Worm (Caenorhabditis elegans): ENCODE data around the gene slt-1.

The slt-1 gene

DNA sequence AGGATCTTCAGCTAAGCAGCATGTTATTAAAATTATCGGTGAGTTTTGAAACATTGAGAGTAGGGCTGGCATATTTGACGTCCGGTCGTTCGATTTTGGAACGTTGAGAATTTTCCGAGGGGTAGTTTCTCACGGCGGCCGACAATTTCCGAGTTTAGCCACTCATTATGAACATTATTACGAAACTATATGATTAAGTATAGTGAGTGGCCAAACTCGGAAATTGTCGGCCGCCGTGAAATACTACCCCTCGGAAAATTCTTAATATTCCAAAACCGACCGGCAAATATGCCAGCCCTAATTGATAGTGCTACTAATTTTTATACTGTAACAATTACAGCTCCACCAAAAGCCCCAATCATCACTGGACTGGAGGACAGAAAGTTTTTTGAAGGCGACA, 16.7 kb upstream of the slt-1 start:
- no peak for TF ChIP-seq unc-62 (GFP tag; optimal IDR thresholded peaks at IDR 0.05)

DNA sequence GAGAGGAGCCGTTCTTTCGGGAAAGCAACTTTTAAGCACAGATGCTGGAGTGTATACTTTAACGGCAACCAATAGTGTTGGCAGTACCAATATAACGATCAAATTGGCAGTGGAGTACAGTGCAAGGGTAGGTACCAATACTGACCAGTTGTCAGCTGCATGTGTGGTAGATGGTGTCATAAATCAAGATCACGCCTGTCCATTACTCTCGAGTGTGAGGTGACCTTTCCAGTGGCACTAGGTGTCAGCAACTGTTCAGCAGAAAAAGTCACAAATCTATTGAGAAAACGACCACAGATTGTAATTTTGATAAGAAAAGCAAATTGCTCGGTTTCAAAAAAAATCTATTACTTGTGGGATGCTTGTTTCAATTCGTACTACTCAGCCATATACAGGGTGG, 14.7 kb upstream of the slt-1 start:
- TF ChIP-seq unc-62 (GFP tag; optimal IDR thresholded peaks at IDR 0.05) = peak; percentile 76
- TF ChIP-seq nhr-2 (tag; optimal IDR thresholded peaks at IDR 0.05) = peak; percentile 16
- TF ChIP-seq hlh-1 (tag; optimal IDR thresholded peaks at IDR 0.05) = peak; percentile 89
- TF ChIP-seq nhr-76 (tag; optimal IDR thresholded peaks at IDR 0.05) = no peak
- TF ChIP-seq snpc-4 (tag; optimal IDR thresholded peaks at IDR 0.05) = no peak
- no peak for TF ChIP-seq mep-1 (tag; optimal IDR thresholded peaks at IDR 0.05)
- TF ChIP-seq ham-2 (GFP tag; optimal IDR thresholded peaks at IDR 0.05) = no peak
- no peak for TF ChIP-seq ztf-11 (tag; optimal IDR thresholded peaks at IDR 0.05)
- no peak for TF ChIP-seq nhr-12 (tag; optimal IDR thresholded peaks at IDR 0.05)
- no peak for TF ChIP-seq blmp-1 (tag; optimal IDR thresholded peaks at IDR 0.05)

DNA sequence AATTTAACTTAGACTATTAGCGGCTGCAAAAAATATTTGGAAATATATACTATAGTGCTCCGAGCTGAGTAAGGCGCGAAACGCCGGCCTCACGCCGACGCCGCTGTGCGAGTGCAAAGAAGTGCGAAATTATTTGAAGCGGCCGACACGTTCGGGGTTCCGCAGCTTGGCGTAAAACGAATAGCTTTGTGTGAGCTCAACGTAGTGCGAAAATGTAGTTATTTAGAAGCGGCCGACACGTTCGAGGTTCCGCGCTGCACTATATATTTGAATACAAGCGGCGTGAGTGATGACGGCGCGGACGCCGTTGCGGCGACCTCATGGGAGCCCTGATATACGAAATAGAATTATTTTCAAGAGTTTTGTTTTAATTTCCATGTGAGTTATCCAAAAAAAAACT, 12.2 kb upstream of the slt-1 start:
- TF ChIP-seq mls-2 (tag; optimal IDR thresholded peaks at IDR 0.05) (no peak), drap-1 (GFP tag; optimal IDR thresholded peaks at IDR 0.05) (no peak), ceh-83 (GFP tag; optimal IDR thresholded peaks at IDR 0.05) (no peak)

DNA sequence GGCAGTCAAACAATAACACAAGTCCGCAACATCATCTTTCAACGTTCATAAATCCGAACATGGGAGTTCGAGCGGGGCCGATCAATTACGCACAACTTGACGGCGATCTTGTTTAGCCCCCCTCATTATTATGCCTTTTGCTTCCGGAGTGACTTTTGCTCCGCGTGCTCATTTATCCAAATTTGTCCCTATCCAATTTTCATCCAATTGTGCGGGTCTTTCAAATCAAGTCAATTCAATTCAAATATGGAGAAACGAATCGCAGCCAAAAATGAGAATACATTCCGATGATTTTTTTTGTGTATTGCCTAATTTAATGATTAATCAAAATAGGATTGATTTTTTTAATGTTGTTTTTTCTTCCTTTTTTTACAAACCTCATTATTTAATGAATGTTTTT, 11.7 kb upstream of the slt-1 start:
- TF ChIP-seq nhr-12 (tag; optimal IDR thresholded peaks at IDR 0.05) (no peak), tbx-8 (GFP tag; optimal IDR thresholded peaks at IDR 0.05) (no peak), lsy-2 (tag; optimal IDR thresholded peaks at IDR 0.05) (no peak), hlh-1 (tag; optimal IDR thresholded peaks at IDR 0.05) (no peak), ces-1 (GFP tag; optimal IDR thresholded peaks at IDR 0.05) (peak; percentile 89), bed-3 (GFP tag; optimal IDR thresholded peaks at IDR 0.05) (no peak), ceh-43 (GFP tag; optimal IDR thresholded peaks at IDR 0.05) (no peak), nhr-76 (tag; optimal IDR thresholded peaks at IDR 0.05) (no peak), ceh-83 (GFP tag; optimal IDR thresholded peaks at IDR 0.05) (no peak)

DNA sequence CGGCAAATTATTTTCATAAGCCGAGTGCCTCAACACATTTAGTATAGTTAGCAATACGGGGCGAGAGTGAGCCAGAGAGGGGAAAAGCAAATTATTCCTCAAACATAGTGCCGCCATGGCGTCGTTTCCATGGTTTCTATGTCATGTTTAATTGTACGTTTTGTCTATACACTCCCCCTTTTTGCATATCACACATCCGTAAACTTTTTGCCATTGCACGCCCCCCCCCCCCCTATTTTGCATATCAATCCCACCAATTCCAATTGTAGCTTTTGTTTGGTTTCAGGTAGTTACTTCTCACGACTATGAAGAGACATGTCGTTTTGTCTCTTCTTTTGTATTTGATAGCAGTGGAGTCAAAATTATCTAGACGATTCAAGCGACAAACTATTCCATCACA, 10.1 kb upstream of the slt-1 start, which contains the start of gene C26G2.2:
C26G2.2 (plus strand) TSS at position 301 of the 400 bp plus-strand sequence.
- no peak for TF ChIP-seq lsy-2 (tag; optimal IDR thresholded peaks at IDR 0.05)
- no peak for TF ChIP-seq ceh-43 (GFP tag; optimal IDR thresholded peaks at IDR 0.05)
- no peak for TF ChIP-seq ceh-39 (tag; optimal IDR thresholded peaks at IDR 0.05)
- TF ChIP-seq snpc-4 (tag; optimal IDR thresholded peaks at IDR 0.05) = no peak
- TF ChIP-seq nhr-76 (tag; optimal IDR thresholded peaks at IDR 0.05) = no peak
- no peak for TF ChIP-seq nhr-12 (tag; optimal IDR thresholded peaks at IDR 0.05)
- TF ChIP-seq unc-39 (tag; optimal IDR thresholded peaks at IDR 0.05) = no peak
- no peak for TF ChIP-seq ztf-11 (tag; optimal IDR thresholded peaks at IDR 0.05)
- TF ChIP-seq unc-120 (tag; optimal IDR thresholded peaks at IDR 0.05; ENCODE audit: poor library complexity, severe bottlenecking) = no peak
- TF ChIP-seq ceh-83 (GFP tag; optimal IDR thresholded peaks at IDR 0.05) = no peak
- no peak for TF ChIP-seq blmp-1 (tag; optimal IDR thresholded peaks at IDR 0.05)
- no peak for TF ChIP-seq unc-62 (GFP tag; optimal IDR thresholded peaks at IDR 0.05)
- TF ChIP-seq flh-1 (GFP tag; optimal IDR thresholded peaks at IDR 0.05) = no peak
- no peak for TF ChIP-seq tbx-8 (GFP tag; optimal IDR thresholded peaks at IDR 0.05)

DNA sequence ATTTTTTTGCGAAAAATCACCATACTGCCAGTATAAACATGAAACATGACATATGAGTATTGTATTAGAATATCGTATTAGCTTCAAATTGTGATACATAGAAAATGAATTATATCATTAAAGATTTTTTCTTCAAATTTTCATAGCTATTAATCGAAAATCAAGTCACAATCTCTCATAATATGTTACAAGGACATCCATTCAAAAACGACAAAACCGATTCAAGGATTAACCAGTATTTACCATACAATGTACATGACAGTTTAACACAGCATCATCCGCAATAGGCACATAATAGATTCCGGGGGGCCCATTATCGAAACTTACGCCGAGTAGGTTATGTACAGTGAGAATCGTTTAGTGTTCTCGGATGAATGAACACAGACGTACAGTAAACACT, 2.8 kb upstream of the slt-1 start:
- TF ChIP-seq unc-120 (tag; optimal IDR thresholded peaks at IDR 0.05; ENCODE audit: poor library complexity, severe bottlenecking) (no peak), unc-39 (tag; optimal IDR thresholded peaks at IDR 0.05) (no peak), zip-8 (tag; optimal IDR thresholded peaks at IDR 0.05) (no peak), lin-13 (tag; optimal IDR thresholded peaks at IDR 0.05) (no peak), drap-1 (GFP tag; optimal IDR thresholded peaks at IDR 0.05) (no peak), snpc-4 (tag; optimal IDR thresholded peaks at IDR 0.05) (no peak), ham-2 (GFP tag; optimal IDR thresholded peaks at IDR 0.05) (no peak), ceh-83 (GFP tag; optimal IDR thresholded peaks at IDR 0.05) (no peak), nhr-12 (tag; optimal IDR thresholded peaks at IDR 0.05) (no peak), elt-1 (tag; optimal IDR thresholded peaks at IDR 0.05; ENCODE audit: borderline replicate concordance, insufficient read depth) (no peak), lin-32 (GFP tag; optimal IDR thresholded peaks at IDR 0.05) (no peak), flh-1 (GFP tag; optimal IDR thresholded peaks at IDR 0.05) (no peak)

DNA sequence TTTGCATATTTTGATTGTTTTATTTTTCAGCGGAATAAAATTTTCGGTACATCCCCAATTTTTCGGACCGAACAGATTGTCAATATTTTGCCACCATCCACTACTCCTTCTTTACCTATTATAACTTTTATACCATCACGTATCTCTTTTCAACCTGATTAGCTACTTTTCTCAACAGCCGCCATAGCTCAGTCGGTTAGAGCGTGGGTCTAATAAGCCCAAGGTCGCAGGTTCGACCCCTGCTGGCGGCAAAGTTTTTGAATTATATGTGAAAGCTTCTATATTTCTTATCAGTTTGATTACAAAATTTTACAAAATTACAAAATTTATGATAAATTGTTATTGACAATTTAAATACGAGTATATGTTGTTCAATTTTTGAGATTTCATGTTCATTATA, 4.9 kb downstream of the slt-1 start:
- TF ChIP-seq nhr-2 (tag; optimal IDR thresholded peaks at IDR 0.05) = no peak
- no peak for TF ChIP-seq ces-1 (GFP tag; optimal IDR thresholded peaks at IDR 0.05)
- no peak for TF ChIP-seq lin-32 (GFP tag; optimal IDR thresholded peaks at IDR 0.05)
- TF ChIP-seq unc-62 (GFP tag; optimal IDR thresholded peaks at IDR 0.05) = no peak
- TF ChIP-seq zip-8 (tag; optimal IDR thresholded peaks at IDR 0.05) = no peak
- no peak for TF ChIP-seq mls-2 (tag; optimal IDR thresholded peaks at IDR 0.05)
- no peak for TF ChIP-seq ceh-43 (GFP tag; optimal IDR thresholded peaks at IDR 0.05)
- no peak for TF ChIP-seq nhr-12 (tag; optimal IDR thresholded peaks at IDR 0.05)
- no peak for TF ChIP-seq blmp-1 (tag; optimal IDR thresholded peaks at IDR 0.05)
- no peak for TF ChIP-seq ceh-39 (tag; optimal IDR thresholded peaks at IDR 0.05)
- TF ChIP-seq unc-39 (tag; optimal IDR thresholded peaks at IDR 0.05) = no peak
- TF ChIP-seq M03D4.4 (tag; optimal IDR thresholded peaks at IDR 0.05) = no peak
- TF ChIP-seq nhr-28 (tag; optimal IDR thresholded peaks at IDR 0.05) = no peak
- no peak for TF ChIP-seq flh-1 (GFP tag; optimal IDR thresholded peaks at IDR 0.05)
- TF ChIP-seq pha-4 (tag; optimal IDR thresholded peaks at IDR 0.05) = no peak
- TF ChIP-seq tbx-8 (GFP tag; optimal IDR thresholded peaks at IDR 0.05) = no peak
- no peak for TF ChIP-seq ceh-83 (GFP tag; optimal IDR thresholded peaks at IDR 0.05)
- TF ChIP-seq lsy-2 (tag; optimal IDR thresholded peaks at IDR 0.05) = no peak
